Fruit fly (Drosophila melanogaster) whole organism, prepupa: ENCODE results near the gene modSP.
A peak's percentile ranks its signal among the peaks of the same experiment; 100 is the strongest.

Source experiments
- CG10631 ChIP-seq: fragments of 200-800 bp; sonication (Bioruptor generic); optimal IDR thresholded peaks from 2 replicates; lab custom pipeline; 2016; ENCODE audit warnings: missing biosample characterization, missing genetic modification characterization
- CG10669 ChIP-seq: fragments of 200-800 bp; sonication (Bioruptor generic); optimal IDR thresholded peaks from 3 replicates; lab custom pipeline; 2018; ENCODE audit warnings: missing biosample characterization, mild to moderate bottlenecking, missing genetic modification characterization, moderate library complexity
- CG15336 ChIP-seq: fragments of 200-800 bp; sonication (Bioruptor generic); IDR thresholded peaks from 2 replicates; pipeline ENCODE4 v1.3.6; 2022; ENCODE audit warnings: missing biosample characterization, missing genetic modification characterization
- CG1621 ChIP-seq: fragments of 200-800 bp; sonication (Bioruptor generic); optimal IDR thresholded peaks from 3 replicates; lab custom pipeline; 2018; ENCODE audit warnings: missing biosample characterization, mild to moderate bottlenecking, missing genetic modification characterization
- CG3032 ChIP-seq: fragments of 200-800 bp; optimal IDR thresholded peaks from 2 replicates; lab custom pipeline; 2019; ENCODE audit warnings: missing biosample characterization, mild to moderate bottlenecking, missing genetic modification characterization, moderate library complexity
- CG31627 ChIP-seq: fragments of 200-800 bp; sonication (Bioruptor generic); optimal IDR thresholded peaks from 3 replicates; lab custom pipeline; 2016; ENCODE audit warnings: missing biosample characterization, missing genetic modification characterization
- CG32006 ChIP-seq: fragments of 200-800 bp; sonication (Bioruptor generic); optimal IDR thresholded peaks from 3 replicates; lab custom pipeline; 2017; ENCODE audit warnings: missing biosample characterization, mild to moderate bottlenecking, missing genetic modification characterization
- CG4318 ChIP-seq: fragments of 200-800 bp; sonication (Bioruptor generic); optimal IDR thresholded peaks from 3 replicates; lab custom pipeline; 2017; ENCODE audit warnings: missing biosample characterization, mild to moderate bottlenecking, missing genetic modification characterization
- CG6276 ChIP-seq: fragments of 200-800 bp; sonication (Bioruptor generic); optimal IDR thresholded peaks from 2 replicates; lab custom pipeline; 2017; ENCODE audit warnings: missing biosample characterization, mild to moderate bottlenecking, missing genetic modification characterization
- CG6792 ChIP-seq: fragments of 200-800 bp; sonication (Bioruptor generic); optimal IDR thresholded peaks from 3 replicates; lab custom pipeline; 2016; ENCODE audit warnings: missing biosample characterization, missing genetic modification characterization
- CG6854 ChIP-seq: fragments of 200-800 bp; sonication (Bioruptor generic); optimal IDR thresholded peaks from 2 replicates; lab custom pipeline; 2017; ENCODE audit warnings: missing biosample characterization, mild to moderate bottlenecking, missing genetic modification characterization
- CG8319 ChIP-seq: fragments of 200-800 bp; sonication (Bioruptor generic); optimal IDR thresholded peaks from 3 replicates; lab custom pipeline; 2016; ENCODE audit warnings: missing biosample characterization, missing genetic modification characterization
- Eip75B ChIP-seq: fragments of 200-800 bp; sonication (Bioruptor generic); optimal IDR thresholded peaks from 3 replicates; lab custom pipeline; 2016; ENCODE audit warnings: missing biosample characterization, missing genetic modification characterization
- Eip78C ChIP-seq: fragments of 200-800 bp; sonication (Bioruptor generic); peaks from one replicate; lab custom pipeline; 2016; ENCODE audit warnings: missing biosample characterization, missing genetic modification characterization
- Gug ChIP-seq: fragments of 200-800 bp; sonication (Bioruptor generic); IDR thresholded peaks from 2 replicates; pipeline ENCODE4 v1.3.6; 2022; ENCODE audit warnings: missing biosample characterization, missing genetic modification characterization
- Hr38 ChIP-seq: sonication (Bioruptor generic); optimal IDR thresholded peaks from 2 replicates; lab custom pipeline; 2016; ENCODE audit warnings: missing biosample characterization, missing genetic modification characterization
- Hr39 ChIP-seq: fragments of 200-800 bp; sonication (Bioruptor generic); optimal IDR thresholded peaks from 2 replicates; lab custom pipeline; 2016; ENCODE audit warnings: missing biosample characterization, missing genetic modification characterization
- Lpt ChIP-seq: fragments of 200-800 bp; sonication (Bioruptor generic); optimal IDR thresholded peaks from 3 replicates; lab custom pipeline; 2016; ENCODE audit warnings: missing biosample characterization, missing genetic modification characterization
- OdsH ChIP-seq: fragments of 200-800 bp; sonication (Bioruptor generic); optimal IDR thresholded peaks from 3 replicates; lab custom pipeline; 2016; ENCODE audit warnings: missing biosample characterization, missing genetic modification characterization
- Smox ChIP-seq: fragments of 200-800 bp; sonication (Bioruptor generic); optimal IDR thresholded peaks from 3 replicates; lab custom pipeline; 2016; ENCODE audit warnings: missing biosample characterization, missing genetic modification characterization
- Sox102F ChIP-seq: fragments of 200-800 bp; sonication (Bioruptor generic); optimal IDR thresholded peaks from 2 replicates; lab custom pipeline; 2016; ENCODE audit warnings: missing biosample characterization, mild to moderate bottlenecking, missing genetic modification characterization
- Sox15 ChIP-seq: fragments of 200-800 bp; sonication (Bioruptor generic); optimal IDR thresholded peaks from 3 replicates; lab custom pipeline; 2016; ENCODE audit warnings: missing biosample characterization, missing genetic modification characterization
- achi ChIP-seq: fragments of 200-800 bp; sonication (Bioruptor generic); optimal IDR thresholded peaks from 3 replicates; lab custom pipeline; 2016; ENCODE audit warnings: missing biosample characterization, missing genetic modification characterization
- dac ChIP-seq: fragments of 200-800 bp; sonication (Bioruptor generic); optimal IDR thresholded peaks from 2 replicates; lab custom pipeline; 2017; ENCODE audit warnings: missing biosample characterization, mild to moderate bottlenecking, missing genetic modification characterization
- dsx ChIP-seq: fragments of 200-800 bp; optimal IDR thresholded peaks from 3 replicates; lab custom pipeline; 2019; ENCODE audit warnings: missing biosample characterization, mild to moderate bottlenecking, missing genetic modification characterization, moderate library complexity; ENCODE audit not compliant: poor library complexity, severe bottlenecking
- fd59A ChIP-seq: fragments of 200-800 bp; sonication (Bioruptor generic); optimal IDR thresholded peaks from 2 replicates; lab custom pipeline; 2017; ENCODE audit warnings: missing biosample characterization, mild to moderate bottlenecking, missing genetic modification characterization, missing genetic modification reagents
- fkh ChIP-seq: fragments of 200-800 bp; sonication (Bioruptor generic); optimal IDR thresholded peaks from 3 replicates; lab custom pipeline; 2017; ENCODE audit warnings: missing biosample characterization, mild to moderate bottlenecking, missing genetic modification characterization, moderate library complexity
- net ChIP-seq: fragments of 200-800 bp; sonication (Bioruptor generic); optimal IDR thresholded peaks from 3 replicates; lab custom pipeline; 2016; ENCODE audit warnings: missing biosample characterization, missing genetic modification characterization
- pdm3 ChIP-seq: fragments of 200-800 bp; sonication (Bioruptor generic); optimal IDR thresholded peaks from 3 replicates; lab custom pipeline; 2016; ENCODE audit warnings: missing biosample characterization, missing genetic modification characterization
- salr ChIP-seq, 2 experiments: fragments of 200-800 bp; sonication (Bioruptor generic); optimal IDR thresholded peaks; 3 replicates each; lab custom pipeline; 2016 to 2018; ENCODE audit warnings: missing biosample characterization in 2 of 2, missing genetic modification characterization in 2 of 2, mild to moderate bottlenecking in 1 of 2
- svp ChIP-seq: fragments of 200-800 bp; sonication (Bioruptor generic); peaks from one replicate; lab custom pipeline; 2016; ENCODE audit warnings: missing biosample characterization, missing genetic modification characterization
- topi ChIP-seq: fragments of 200-800 bp; sonication (Bioruptor generic); optimal IDR thresholded peaks from 3 replicates; lab custom pipeline; 2016; ENCODE audit warnings: missing biosample characterization, missing genetic modification characterization

modSP gene

dm6 chr3R:16661693-16662092 lies 6.2 kb upstream of the modSP start:
- TF ChIP-seq svp (GFP tag; lab: Kevin White, UChicago) (peak; percentile 39), fkh (GFP tag; lab: Kevin White, UChicago) (no peak)

- TF ChIP-seq fkh (GFP tag; lab: Kevin White, UChicago) = peak; percentile 69
- TF ChIP-seq CG1621 (tag; lab: Kevin White, UChicago) = no peak
- no peak for TF ChIP-seq topi
- TF ChIP-seq CG10669 = peak; percentile 50
- no peak for TF ChIP-seq Hr38 (GFP tag; lab: Kevin White, UChicago)
- no peak for TF ChIP-seq CG31627 (GFP tag; lab: Kevin White, UChicago)
Measured at dm6 chr3R:16655000-16655493, 415 bp downstream of the modSP start.

DNA sequence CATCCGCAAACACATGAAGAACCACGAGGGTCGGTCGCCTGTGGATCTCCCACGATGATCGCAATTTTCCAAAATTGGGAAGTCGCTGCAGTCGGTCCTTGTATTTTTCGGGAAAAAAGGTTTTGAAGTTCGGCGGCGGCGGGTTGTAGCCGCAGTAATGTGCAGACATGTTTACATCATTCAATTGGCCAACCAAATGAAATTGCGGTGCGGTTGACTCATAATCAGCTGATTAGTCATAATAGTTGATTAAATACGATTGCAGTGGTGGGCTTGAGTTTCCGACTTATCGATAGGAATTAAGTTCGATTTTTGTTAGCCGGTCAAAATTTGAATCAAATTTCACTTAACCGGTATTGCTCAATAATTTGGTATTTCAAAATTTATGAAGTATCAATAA lies 3.4 kb downstream of the modSP start, which contains the start of gene CG14907:
TSS of gene CG14907 (minus strand) at position 229 of the 400 bp plus-strand sequence.
- TF ChIP-seq CG3032 (tag; lab: Kevin White, UChicago) = no peak
- no peak for TF ChIP-seq CG10631
- no peak for TF ChIP-seq dsx
- no peak for TF ChIP-seq Smox (GFP tag; lab: Kevin White, UChicago)
- no peak for TF ChIP-seq pdm3 (GFP tag; lab: Kevin White, UChicago)
- TF ChIP-seq CG10669 = no peak
- no peak for TF ChIP-seq Lpt
- no peak for TF ChIP-seq CG8319 (GFP tag; lab: Kevin White, UChicago)
- no peak for TF ChIP-seq CG4318 (GFP tag; lab: Kevin White, UChicago)
- TF ChIP-seq CG1621 (tag; lab: Kevin White, UChicago) = no peak
- TF ChIP-seq fkh (GFP tag; lab: Kevin White, UChicago) = no peak

- TF ChIP-seq Eip78C (GFP tag; lab: Kevin White, UChicago) (peak; percentile 34), Sox15 (no peak)
Measured at dm6 chr3R:16650950-16651349, 4.5 kb downstream of the modSP start, which contains the start of gene Mettl4. Gene Mettl4 (minus strand): TSS chr3R:16651157.

DNA sequence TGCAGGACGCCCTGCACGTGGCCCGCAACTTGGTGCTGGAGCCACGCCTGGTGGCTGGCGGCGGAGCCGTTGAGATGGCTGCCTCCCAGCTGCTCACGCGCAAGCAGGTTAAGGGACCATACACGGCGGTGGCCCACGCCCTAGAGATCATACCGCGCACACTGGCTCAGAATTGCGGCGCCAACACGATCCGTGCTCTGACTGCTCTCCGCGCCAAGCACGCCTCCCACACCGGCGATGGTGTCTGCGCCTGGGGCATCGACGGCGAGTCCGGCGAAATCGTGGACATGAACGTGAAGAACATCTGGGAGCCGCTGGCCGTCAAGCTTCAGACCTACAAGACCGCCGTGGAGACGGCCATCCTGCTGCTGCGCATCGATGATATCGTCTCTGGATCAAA lies 6.2 kb downstream of the modSP start:
- TF ChIP-seq fd59A (no peak), Hr39 (GFP tag; lab: Kevin White, UChicago) (no peak), Gug (no peak), salr (GFP tag; optimal IDR thresholded peaks at IDR 0.05; lab: Kevin White, UChicago) (no peak), Sox15 (no peak), achi (GFP tag; lab: Kevin White, UChicago) (no peak), CG6792 (GFP tag; lab: Kevin White, UChicago) (no peak), dsx (no peak), net (GFP tag; lab: Kevin White, UChicago) (no peak), Eip75B (GFP tag; lab: Kevin White, UChicago) (no peak), CG32006 (GFP tag; lab: Kevin White, UChicago) (no peak), Sox102F (GFP tag; lab: Kevin White, UChicago) (no peak), CG3032 (tag; lab: Kevin White, UChicago) (no peak), topi (no peak), dac (GFP tag; lab: Kevin White, UChicago) (no peak), CG15336 (GFP tag; lab: Robert Waterston, UW) (no peak), CG6276 (GFP tag; lab: Kevin White, UChicago) (no peak), OdsH (no peak)

DNA sequence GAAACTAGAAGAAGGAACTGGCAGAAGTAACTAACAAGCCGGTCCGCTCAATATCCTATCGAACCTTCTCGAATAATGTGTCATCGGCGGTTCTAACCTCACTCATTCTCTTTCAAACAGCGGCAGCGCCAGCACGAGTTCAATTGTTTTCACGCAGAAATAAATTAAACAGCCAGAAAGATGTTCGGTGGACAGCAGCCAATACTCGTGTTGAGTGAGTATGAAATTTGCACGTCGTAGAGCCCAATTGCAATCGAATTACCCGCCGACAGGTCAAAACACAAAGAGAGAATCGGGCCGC lies 7.8 kb downstream of the modSP start:
- TF ChIP-seq pdm3 (GFP tag; lab: Kevin White, UChicago) = no peak
- peak; percentile 53 for TF ChIP-seq CG6854 (GFP tag; lab: Kevin White, UChicago)
- no peak for TF ChIP-seq achi (GFP tag; lab: Kevin White, UChicago)
- TF ChIP-seq, all 60 proteins: peak for 1
